Comparison of ENCODE assay signal across 4 worm cellular contexts in genomic region chrIII:4508064-4508905, ce11.
TF ChIP-seq lines count a peak whose summit lies in the region.

Gene cct-5 (minus strand): TSS chrIII:4508114.
Gene F25F2.1 (plus strand): TSS chrIII:4508855.

TF ChIP-seq in whole organism, L2 larva, 48 proteins besides CTCF, POLR2A, EP300 and RAD21 (continues in another document):
- TF ChIP-seq F13H6.1 (tag; optimal IDR thresholded peaks at IDR 0.05; lab: Kevin White, UChicago), result peak; percentile 19
- no peak for TF ChIP-seq mab-5 (tag; optimal IDR thresholded peaks at IDR 0.05; lab: Kevin White, UChicago)
- TF ChIP-seq mdl-1 (tag; optimal IDR thresholded peaks at IDR 0.05; lab: Kevin White, UChicago), result no peak
- peak; percentile 76 for TF ChIP-seq C34F6.9 (tag; optimal IDR thresholded peaks at IDR 0.05; lab: Kevin White, UChicago)
- peak; percentile 61 to 95 for TF ChIP-seq lsy-2 (tag; optimal IDR thresholded peaks at IDR 0.05; lab: Kevin White, UChicago)
- TF ChIP-seq nhr-6 (tag; optimal IDR thresholded peaks at IDR 0.05; lab: Kevin White, UChicago), result no peak
- TF ChIP-seq Y55F3AM.14 (GFP tag; optimal IDR thresholded peaks at IDR 0.05; lab: Kevin White, UChicago), result no peak
- TF ChIP-seq nhr-21 (tag; optimal IDR thresholded peaks at IDR 0.05; lab: Kevin White, UChicago), result no peak
- peak; percentile 23 for TF ChIP-seq snpc-4 (tag; optimal IDR thresholded peaks at IDR 0.05; lab: Kevin White, UChicago)
- TF ChIP-seq nhr-23 (tag; optimal IDR thresholded peaks at IDR 0.05; lab: Kevin White, UChicago), result no peak
- TF ChIP-seq nhr-129 (tag; optimal IDR thresholded peaks at IDR 0.05; lab: Kevin White, UChicago), result peak; percentile 57
- no peak for TF ChIP-seq nhr-25 (tag; optimal IDR thresholded peaks at IDR 0.05; lab: Kevin White, UChicago)
- TF ChIP-seq gmeb-1 (tag; optimal IDR thresholded peaks at IDR 0.05; lab: Kevin White, UChicago), result peak; percentile 76
- TF ChIP-seq crh-2 (tag; optimal IDR thresholded peaks at IDR 0.05; lab: Kevin White, UChicago), result peak; percentile 71
- no peak for TF ChIP-seq nhr-11 (tag; optimal IDR thresholded peaks at IDR 0.05; lab: Kevin White, UChicago)
- no peak for TF ChIP-seq peb-1 (tag; optimal IDR thresholded peaks at IDR 0.05; lab: Kevin White, UChicago)
- TF ChIP-seq sma-3 (GFP tag; optimal IDR thresholded peaks at IDR 0.05; lab: Kevin White, UChicago), result peak; percentile 36
- peak; percentile 49 for TF ChIP-seq sma-9 (GFP tag; optimal IDR thresholded peaks at IDR 0.05; lab: Kevin White, UChicago)
- no peak for TF ChIP-seq sma-9 (tag; optimal IDR thresholded peaks at IDR 0.05; lab: Kevin White, UChicago)
- no peak for TF ChIP-seq unc-62 (GFP tag; optimal IDR thresholded peaks at IDR 0.05; lab: Kevin White, UChicago)
- no peak for TF ChIP-seq lin-11 (tag; optimal IDR thresholded peaks at IDR 0.05; lab: Kevin White, UChicago)
- no peak for TF ChIP-seq zag-1 (tag; optimal IDR thresholded peaks at IDR 0.05; lab: Kevin White, UChicago)
- TF ChIP-seq elt-3 (tag; optimal IDR thresholded peaks at IDR 0.05; lab: Kevin White, UChicago), result no peak
- no peak for TF ChIP-seq alr-1 (tag; optimal IDR thresholded peaks at IDR 0.05; lab: Kevin White, UChicago)

TF ChIP-seq in whole organism, L4 larva, 104 proteins besides CTCF, POLR2A, EP300 and RAD21 (continues in another document):
- TF ChIP-seq T20F7.1 (GFP tag; optimal IDR thresholded peaks at IDR 0.05; lab: Kevin White, UChicago) (peak; percentile 54), ztf-7 (tag; optimal IDR thresholded peaks at IDR 0.05; lab: Kevin White, UChicago) (peak; percentile 69), nhr-6 (tag; optimal IDR thresholded peaks at IDR 0.05; lab: Kevin White, UChicago) (peak; percentile 74), Y5F2A.4 (GFP tag; optimal IDR thresholded peaks at IDR 0.05; lab: Kevin White, UChicago) (no peak), daf-16 (GFP tag; optimal IDR thresholded peaks at IDR 0.05; lab: Kevin White, UChicago) (no peak), daf-16 (tag; optimal IDR thresholded peaks at IDR 0.05; lab: Kevin White, UChicago) (no peak), R02D3.7 (tag; optimal IDR thresholded peaks at IDR 0.05; lab: Kevin White, UChicago) (no peak), mdt-29 (GFP tag; IDR thresholded peaks at IDR 0.05; lab: Robert Waterston, UW) (no peak), nhr-25 (tag; optimal IDR thresholded peaks at IDR 0.05; lab: Kevin White, UChicago; ENCODE audit: borderline replicate concordance, insufficient read depth) (no peak), nhr-77 (tag; optimal IDR thresholded peaks at IDR 0.05; lab: Kevin White, UChicago) (peak; percentile 26), dpl-1 (GFP tag; optimal IDR thresholded peaks at IDR 0.05; lab: Kevin White, UChicago) (peak; percentile 85), hif-1 (tag; optimal IDR thresholded peaks at IDR 0.05; lab: Kevin White, UChicago) (peak in 1 of 2 experiments; percentile 8), mes-2 (tag; optimal IDR thresholded peaks at IDR 0.05; lab: Kevin White, UChicago; ENCODE audit: poor library complexity, severe bottlenecking) (peak; percentile 70), lsy-2 (tag; optimal IDR thresholded peaks at IDR 0.05; lab: Kevin White, UChicago) (peak in 1 of 2 experiments; percentile 95), lin-38 (GFP tag; IDR thresholded peaks at IDR 0.05; lab: Robert Waterston, UW) (peak; percentile 68), nhr-237 (tag; optimal IDR thresholded peaks at IDR 0.05; lab: Kevin White, UChicago) (no peak), lin-13 (GFP tag; optimal IDR thresholded peaks at IDR 0.05; lab: Kevin White, UChicago) (peak; percentile 73), dve-1 (tag; optimal IDR thresholded peaks at IDR 0.05; lab: Kevin White, UChicago; ENCODE audit: insufficient read depth) (peak; percentile 35), rbr-2 (tag; optimal IDR thresholded peaks at IDR 0.05; lab: Kevin White, UChicago) (peak; percentile 26), hlh-30 (tag; optimal IDR thresholded peaks at IDR 0.05; lab: Kevin White, UChicago; ENCODE audit: insufficient read depth) (peak; percentile 77), mep-1 (tag; optimal IDR thresholded peaks at IDR 0.05; lab: Kevin White, UChicago) (peak; percentile 67), nhr-28 (tag; optimal IDR thresholded peaks at IDR 0.05; lab: Kevin White, UChicago) (peak; percentile 29), nhr-11 (tag; optimal IDR thresholded peaks at IDR 0.05; lab: Kevin White, UChicago) (peak; percentile 19)

TF ChIP-seq in whole organism, late embryonic, 69 proteins besides CTCF, POLR2A, EP300 and RAD21 (continues in another document):
- TF ChIP-seq unc-42 (tag; optimal IDR thresholded peaks at IDR 0.05; lab: Kevin White, UChicago) (no peak), hlh-13 (GFP tag; optimal IDR thresholded peaks at IDR 0.05; lab: Kevin White, UChicago) (no peak), pha-2 (tag; optimal IDR thresholded peaks at IDR 0.05; lab: Kevin White, UChicago) (no peak), lim-6 (tag; optimal IDR thresholded peaks at IDR 0.05; lab: Kevin White, UChicago) (no peak), ceh-19 (GFP tag; optimal IDR thresholded peaks at IDR 0.05; lab: Kevin White, UChicago) (no peak), ceh-31 (tag; optimal IDR thresholded peaks at IDR 0.05; lab: Kevin White, UChicago) (peak; percentile 4), pros-1 (tag; optimal IDR thresholded peaks at IDR 0.05; lab: Kevin White, UChicago) (no peak), hlh-30 (tag; optimal IDR thresholded peaks at IDR 0.05; lab: Kevin White, UChicago; ENCODE audit: insufficient read depth) (peak; percentile 40), elt-2 (tag; optimal IDR thresholded peaks at IDR 0.05; lab: Kevin White, UChicago) (no peak), pax-1 (tag; optimal IDR thresholded peaks at IDR 0.05; lab: Kevin White, UChicago) (peak; percentile 2), ceh-18 (tag; optimal IDR thresholded peaks at IDR 0.05; lab: Kevin White, UChicago) (no peak), ets-4 (tag; optimal IDR thresholded peaks at IDR 0.05; lab: Kevin White, UChicago) (no peak), hlh-8 (tag; optimal IDR thresholded peaks at IDR 0.05; lab: Kevin White, UChicago) (no peak), fax-1 (tag; optimal IDR thresholded peaks at IDR 0.05; lab: Kevin White, UChicago) (no peak), pqm-1 (tag; optimal IDR thresholded peaks at IDR 0.05; lab: Kevin White, UChicago) (no peak), fkh-6 (tag; optimal IDR thresholded peaks at IDR 0.05; lab: Kevin White, UChicago) (no peak), K09A11.1 (tag; optimal IDR thresholded peaks at IDR 0.05; lab: Kevin White, UChicago; ENCODE audit: insufficient read depth) (peak; percentile 0), eyg-1 (tag; optimal IDR thresholded peaks at IDR 0.05; lab: Kevin White, UChicago) (no peak), C38D4.7 (GFP tag; optimal IDR thresholded peaks at IDR 0.05; lab: Kevin White, UChicago) (no peak), pat-9 (tag; optimal IDR thresholded peaks at IDR 0.05; lab: Kevin White, UChicago) (peak; percentile 32), tbx-2 (tag; optimal IDR thresholded peaks at IDR 0.05; lab: Kevin White, UChicago) (no peak), T23F11.4 (GFP tag; optimal IDR thresholded peaks at IDR 0.05; lab: Kevin White, UChicago) (no peak), ceh-30 (tag; optimal IDR thresholded peaks at IDR 0.05; lab: Kevin White, UChicago) (no peak), rnt-1 (tag; optimal IDR thresholded peaks at IDR 0.05; lab: Kevin White, UChicago) (peak; percentile 38), fkh-10 (GFP tag; optimal IDR thresholded peaks at IDR 0.05; lab: Kevin White, UChicago) (no peak), nfya-1 (tag; optimal IDR thresholded peaks at IDR 0.05; lab: Kevin White, UChicago) (peak; percentile 60)

TF ChIP-seq in whole organism, mixed stage, embryonic, 35 proteins besides CTCF, POLR2A, EP300 and RAD21 (continues in another document):
- TF ChIP-seq lsy-2 (tag; optimal IDR thresholded peaks at IDR 0.05; lab: Kevin White, UChicago), result peak; percentile 91
- TF ChIP-seq unc-62 (GFP tag; optimal IDR thresholded peaks at IDR 0.05; lab: Kevin White, UChicago), result peak; percentile 34
- no peak for TF ChIP-seq ceh-39 (tag; optimal IDR thresholded peaks at IDR 0.05; lab: Kevin White, UChicago)
- no peak for TF ChIP-seq blmp-1 (tag; optimal IDR thresholded peaks at IDR 0.05; lab: Kevin White, UChicago)
- no peak for TF ChIP-seq flh-1 (GFP tag; optimal IDR thresholded peaks at IDR 0.05; lab: Kevin White, UChicago)
- TF ChIP-seq tbx-8 (GFP tag; optimal IDR thresholded peaks at IDR 0.05; lab: Kevin White, UChicago), result no peak
- TF ChIP-seq elt-3 (tag; optimal IDR thresholded peaks at IDR 0.05; lab: Kevin White, UChicago), result no peak
- TF ChIP-seq nhr-28 (tag; optimal IDR thresholded peaks at IDR 0.05; lab: Kevin White, UChicago), result no peak
- TF ChIP-seq nhr-2 (tag; optimal IDR thresholded peaks at IDR 0.05; lab: Kevin White, UChicago), result no peak
- TF ChIP-seq ztf-11 (tag; optimal IDR thresholded peaks at IDR 0.05; lab: Kevin White, UChicago), result no peak
- TF ChIP-seq elt-1 (tag; optimal IDR thresholded peaks at IDR 0.05; lab: Kevin White, UChicago; ENCODE audit: borderline replicate concordance, insufficient read depth), result no peak
- peak; percentile 8 for TF ChIP-seq drap-1 (GFP tag; optimal IDR thresholded peaks at IDR 0.05; lab: Kevin White, UChicago)
- TF ChIP-seq ham-2 (GFP tag; optimal IDR thresholded peaks at IDR 0.05; lab: Kevin White, UChicago), result no peak
- TF ChIP-seq ceh-83 (GFP tag; optimal IDR thresholded peaks at IDR 0.05; lab: Kevin White, UChicago), result no peak
- no peak for TF ChIP-seq zip-8 (tag; optimal IDR thresholded peaks at IDR 0.05; lab: Kevin White, UChicago)
- TF ChIP-seq lin-32 (GFP tag; optimal IDR thresholded peaks at IDR 0.05; lab: Kevin White, UChicago), result no peak
- no peak for TF ChIP-seq sptf-1 (tag; optimal IDR thresholded peaks at IDR 0.05; lab: Kevin White, UChicago)
- no peak for TF ChIP-seq sem-2 (GFP tag; optimal IDR thresholded peaks at IDR 0.05; lab: Kevin White, UChicago)
- peak; percentile 65 for TF ChIP-seq nhr-237 (tag; optimal IDR thresholded peaks at IDR 0.05; lab: Kevin White, UChicago)
- TF ChIP-seq nhr-12 (tag; optimal IDR thresholded peaks at IDR 0.05; lab: Kevin White, UChicago), result no peak
- TF ChIP-seq unc-120 (tag; optimal IDR thresholded peaks at IDR 0.05; lab: Kevin White, UChicago; ENCODE audit: poor library complexity, severe bottlenecking), result no peak
- TF ChIP-seq snpc-4 (tag; optimal IDR thresholded peaks at IDR 0.05; lab: Kevin White, UChicago), result no peak
- TF ChIP-seq M03D4.4 (tag; optimal IDR thresholded peaks at IDR 0.05; lab: Kevin White, UChicago), result no peak
- no peak for TF ChIP-seq bed-3 (GFP tag; optimal IDR thresholded peaks at IDR 0.05; lab: Kevin White, UChicago)
- TF ChIP-seq hlh-1 (tag; optimal IDR thresholded peaks at IDR 0.05; lab: Kevin White, UChicago), result no peak
- TF ChIP-seq lin-13 (tag; optimal IDR thresholded peaks at IDR 0.05; lab: Kevin White, UChicago), result peak; percentile 50
- TF ChIP-seq ceh-43 (GFP tag; optimal IDR thresholded peaks at IDR 0.05; lab: Kevin White, UChicago), result no peak
- TF ChIP-seq mab-5 (tag; optimal IDR thresholded peaks at IDR 0.05; lab: Kevin White, UChicago), result no peak
- peak; percentile 30 for TF ChIP-seq pha-4 (tag; optimal IDR thresholded peaks at IDR 0.05; lab: Kevin White, UChicago)
- no peak for TF ChIP-seq mls-2 (tag; optimal IDR thresholded peaks at IDR 0.05; lab: Kevin White, UChicago)
- peak; percentile 85 for TF ChIP-seq mep-1 (tag; optimal IDR thresholded peaks at IDR 0.05; lab: Kevin White, UChicago)
